Worm (Caenorhabditis elegans): ENCODE measurements around the gene rpl-29.

rpl-29 gene

DNA sequence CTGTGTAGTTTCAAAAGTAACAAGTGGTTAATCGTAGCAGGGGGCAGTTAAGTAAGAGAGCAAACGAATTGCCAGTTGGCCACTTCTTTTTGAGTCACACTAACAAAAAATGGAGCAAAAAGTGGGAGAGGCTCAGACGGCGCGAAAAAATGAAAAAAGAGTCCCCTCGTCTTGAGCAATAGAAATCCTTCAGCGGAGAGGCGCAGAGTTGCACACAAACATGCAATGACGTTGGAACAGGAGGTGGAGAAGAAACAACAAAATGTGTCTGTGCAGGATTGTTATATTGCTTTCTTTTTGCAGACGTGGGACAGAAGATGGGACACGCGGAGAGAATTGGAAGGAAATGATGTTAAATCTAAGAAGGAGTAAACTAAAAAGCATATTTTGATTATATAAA is 4.3 kb upstream of the rpl-29 start (continued):
- TF ChIP-seq ets-5 (GFP tag; IDR thresholded peaks at IDR 0.05) (no peak), mep-1 (tag; optimal IDR thresholded peaks at IDR 0.05) (peak; percentile 27), egl-27 (tag; optimal IDR thresholded peaks at IDR 0.05) (no peak), lsy-2 (tag; optimal IDR thresholded peaks at IDR 0.05) (peak; percentile 56 to 80), snpc-4 (tag; optimal IDR thresholded peaks at IDR 0.05) (peak; percentile 27), lin-13 (GFP tag; optimal IDR thresholded peaks at IDR 0.05) (no peak), lin-14 (GFP tag; optimal IDR thresholded peaks at IDR 0.05) (peak; percentile 89), efl-3 (GFP tag; optimal IDR thresholded peaks at IDR 0.05) (no peak), xbp-1 (tag; optimal IDR thresholded peaks at IDR 0.05) (peak; percentile 33), mab-9 (GFP tag; IDR thresholded peaks at IDR 0.05) (no peak), ceh-63 (GFP tag; optimal IDR thresholded peaks at IDR 0.05) (no peak), nhr-20 (tag; optimal IDR thresholded peaks at IDR 0.05) (peak; percentile 16), lin-15B (tag; optimal IDR thresholded peaks at IDR 0.05) (no peak), lin-35 (GFP tag; optimal IDR thresholded peaks at IDR 0.05) (peak in 1 of 2 experiments; percentile 38), ceh-82 (tag; optimal IDR thresholded peaks at IDR 0.05) (peak in 2 of 3 experiments; percentile 19 to 86), fos-1 (tag; optimal IDR thresholded peaks at IDR 0.05) (peak; percentile 0), aly-2 (tag; optimal IDR thresholded peaks at IDR 0.05) (no peak), nhr-84 (tag; optimal IDR thresholded peaks at IDR 0.05) (no peak), unc-30 (tag; optimal IDR thresholded peaks at IDR 0.05) (no peak), lir-3 (tag; optimal IDR thresholded peaks at IDR 0.05; ENCODE audit: poor library complexity) (peak; percentile 6), pqm-1 (tag; optimal IDR thresholded peaks at IDR 0.05) (no peak), ztf-4 (tag; optimal IDR thresholded peaks at IDR 0.05) (no peak), ama-1 (optimal IDR thresholded peaks at IDR 0.05) (no peak), nhr-85 (tag) (no peak), aha-1 (tag; optimal IDR thresholded peaks at IDR 0.05) (no peak), dsc-1 (tag; optimal IDR thresholded peaks at IDR 0.05) (peak; percentile 23), egl-13 (tag; optimal IDR thresholded peaks at IDR 0.05) (no peak), skn-1 (tag; optimal IDR thresholded peaks at IDR 0.05) (peak; percentile 26), nhr-76 (tag; optimal IDR thresholded peaks at IDR 0.05) (no peak), unc-130 (tag; optimal IDR thresholded peaks at IDR 0.05) (peak; percentile 66), ces-1 (GFP tag; optimal IDR thresholded peaks at IDR 0.05) (no peak), ztf-11 (tag; optimal IDR thresholded peaks at IDR 0.05) (no peak), pag-3 (tag; optimal IDR thresholded peaks at IDR 0.05; ENCODE audit: borderline replicate concordance, insufficient read depth) (no peak), nhr-71 (tag; optimal IDR thresholded peaks at IDR 0.05) (peak; percentile 74), efl-1 (optimal IDR thresholded peaks at IDR 0.05) (peak; percentile 31 to 46), efl-1 (GFP tag; optimal IDR thresholded peaks at IDR 0.05 in 1 of 2) (peak in 1 of 2 experiments; percentile 85), snu-23 (GFP tag; optimal IDR thresholded peaks at IDR 0.05) (peak; percentile 53), vab-15 (tag; optimal IDR thresholded peaks at IDR 0.05) (no peak), tbx-2 (tag; optimal IDR thresholded peaks at IDR 0.05) (peak; percentile 33), nhr-28 (tag; optimal IDR thresholded peaks at IDR 0.05) (no peak), fkh-8 (tag; optimal IDR thresholded peaks at IDR 0.05) (peak; percentile 38), mef-2 (tag; optimal IDR thresholded peaks at IDR 0.05) (no peak), sptf-1 (tag; optimal IDR thresholded peaks at IDR 0.05) (no peak), grh-1 (GFP tag; IDR thresholded peaks at IDR 0.05) (no peak), Y116A8C.19 (tag; optimal IDR thresholded peaks at IDR 0.05; ENCODE audit: borderline replicate concordance) (no peak), mdl-1 (tag; optimal IDR thresholded peaks at IDR 0.05) (peak in 1 of 2 experiments; percentile 29), C16A3.4 (tag; optimal IDR thresholded peaks at IDR 0.05) (no peak), nhr-90 (tag; optimal IDR thresholded peaks at IDR 0.05; ENCODE audit: poor library complexity) (no peak), unc-86 (tag; optimal IDR thresholded peaks at IDR 0.05) (no peak), nhr-237 (tag; optimal IDR thresholded peaks at IDR 0.05) (no peak), unc-62 (GFP tag; optimal IDR thresholded peaks at IDR 0.05) (no peak), ceh-90 (tag; optimal IDR thresholded peaks at IDR 0.05) (no peak), F16B12.6 (tag; optimal IDR thresholded peaks at IDR 0.05) (no peak), nhr-19 (GFP tag; conservative IDR thresholded peaks at IDR 0.05) (0 out of 2 replicates have a peak, but pooled peaks have one; percentile 30), tlp-1 (tag; optimal IDR thresholded peaks at IDR 0.05) (no peak)
